Worm (Caenorhabditis elegans): Measurements from ENCODE around the gene zag-1.

- TF ChIP-seq hmg-20 (GFP tag; IDR thresholded peaks at IDR 0.05) (no peak), snpc-4 (GFP tag; optimal IDR thresholded peaks at IDR 0.05) (no peak), snpc-4 (tag; optimal IDR thresholded peaks at IDR 0.05) (no peak), cebp-1 (GFP tag; IDR thresholded peaks at IDR 0.05) (no peak), cebp-1 (tag; optimal IDR thresholded peaks at IDR 0.05) (no peak), xnd-1 (tag; optimal IDR thresholded peaks at IDR 0.05) (no peak), lag-1 (GFP tag; IDR thresholded peaks at IDR 0.05) (no peak), ztf-3 (GFP tag; optimal IDR thresholded peaks at IDR 0.05) (no peak), hrde-1 (tag; optimal IDR thresholded peaks at IDR 0.05; ENCODE audit: borderline replicate concordance) (no peak), nhr-90 (tag; optimal IDR thresholded peaks at IDR 0.05) (no peak), lin-54 (GFP tag; optimal IDR thresholded peaks at IDR 0.05) (no peak)
Measured at ce11 chrIV:3867252-3867651, 11.6 kb downstream of the zag-1 start, which contains the start of gene F37C4.4.

Data from whole organism, young adult.